Worm (Caenorhabditis elegans): ENCODE results near the gene F40F8.5.

DNA sequence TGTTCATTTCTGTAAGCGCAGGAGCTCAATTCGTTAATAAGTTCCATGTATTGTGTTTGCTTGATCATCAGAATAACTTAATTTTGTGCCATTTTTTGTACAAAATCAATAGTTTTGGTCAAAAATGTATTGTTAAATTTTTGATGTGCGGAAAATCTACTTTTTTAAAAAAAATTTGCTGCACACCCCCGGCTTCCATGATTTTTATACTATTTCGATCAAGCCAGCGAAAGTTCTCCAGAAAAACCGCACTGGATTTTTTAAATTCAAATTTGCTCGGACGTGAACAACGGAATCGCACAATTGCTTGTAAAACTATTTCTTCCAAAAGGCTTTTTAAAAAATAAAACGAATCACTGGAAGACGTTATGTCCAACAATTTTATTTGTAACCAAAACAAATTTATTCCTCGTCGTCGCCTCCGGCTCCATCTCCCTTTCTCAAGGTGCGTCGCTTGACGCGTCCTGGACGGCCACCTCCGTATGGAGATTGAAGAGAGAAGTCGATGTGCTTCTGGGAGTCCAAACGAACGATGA lies 9.6 kb downstream of the F40F8.5 start:
- TF ChIP-seq tab-1 (GFP tag; IDR thresholded peaks at IDR 0.05) (no peak), ztf-29 (GFP tag; IDR thresholded peaks at IDR 0.05) (no peak), flt-1 (GFP tag; IDR thresholded peaks at IDR 0.05) (no peak), klf-2 (GFP tag; conservative IDR thresholded peaks at IDR 0.05) (no peak)
